Fruit fly (Drosophila melanogaster): Measurements from ENCODE around the gene ush.

The ush gene

DNA sequence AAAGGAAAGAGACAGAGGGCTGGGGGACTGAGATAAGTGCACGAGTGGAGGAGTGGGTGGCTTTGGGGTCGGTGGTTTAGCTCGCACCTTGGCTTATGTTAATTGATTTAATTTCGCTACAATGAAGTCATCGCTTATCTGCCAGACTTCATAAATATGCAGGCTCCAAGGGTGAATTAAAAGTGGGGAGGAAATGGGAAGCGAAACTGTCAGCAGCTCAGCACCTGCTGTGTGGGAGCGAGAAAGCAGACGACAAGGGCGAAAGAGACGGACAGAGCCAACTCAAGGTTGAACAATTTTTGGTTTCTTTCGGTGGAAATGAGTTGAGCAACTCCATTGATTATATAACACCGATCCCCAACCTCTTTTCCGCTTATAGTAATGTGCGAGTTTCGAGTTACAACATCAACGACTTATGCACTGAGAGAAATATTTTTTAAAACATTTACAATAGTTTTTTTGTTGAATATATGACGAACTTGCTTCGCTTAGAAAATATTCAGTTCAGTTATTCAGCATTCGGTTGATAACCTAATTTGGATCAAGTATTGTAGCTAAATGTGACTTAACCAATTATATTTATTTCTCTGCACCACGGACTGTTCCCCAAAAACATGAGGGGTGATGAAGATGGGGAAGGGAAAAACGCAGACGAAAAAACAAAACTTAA is 44.4 kb downstream of the ush start (continued):
- TF ChIP-seq D (optimal IDR thresholded peaks at IDR 0.05): no peak
- peak; percentile 77 for TF ChIP-seq D (GFP tag; optimal IDR thresholded peaks at IDR 0.05)
- TF ChIP-seq gcm (GFP tag; optimal IDR thresholded peaks at IDR 0.05): peak; percentile 93
- TF ChIP-seq row (GFP tag; IDR thresholded peaks at IDR 0.05): peak; percentile 83
- TF ChIP-seq pan (optimal IDR thresholded peaks at IDR 0.05): no peak
- TF ChIP-seq pan (GFP tag; optimal IDR thresholded peaks at IDR 0.05 in 1 of 2, IDR thresholded peaks at IDR 0.05 in 1 of 2): peak in 1 of 2 experiments; percentile 85
- TF ChIP-seq cg (GFP tag; optimal IDR thresholded peaks at IDR 0.05): no peak
- TF ChIP-seq D19B (GFP tag; optimal IDR thresholded peaks at IDR 0.05): no peak
- TF ChIP-seq croc (GFP tag; conservative IDR thresholded peaks at IDR 0.05): peak; percentile 78
- TF ChIP-seq hbn (GFP tag; IDR thresholded peaks at IDR 0.05; ENCODE audit: partially characterized antibody): no peak
- TF ChIP-seq sisA (GFP tag; IDR thresholded peaks at IDR 0.05): peak; percentile 88
- TF ChIP-seq Rx (GFP tag; IDR thresholded peaks at IDR 0.05): peak; percentile 89
- TF ChIP-seq CG10462 (GFP tag; optimal IDR thresholded peaks at IDR 0.05): peak; percentile 79
- TF ChIP-seq CoRest (tag; optimal IDR thresholded peaks at IDR 0.05): peak; percentile 91
- TF ChIP-seq D19A (tag; optimal IDR thresholded peaks at IDR 0.05): peak; percentile 91
- TF ChIP-seq CG12299 (tag; optimal IDR thresholded peaks at IDR 0.05): peak; percentile 74
- peak; percentile 54 for TF ChIP-seq Hmr (GFP tag; optimal IDR thresholded peaks at IDR 0.05)
- TF ChIP-seq fd96Cb (tag; optimal IDR thresholded peaks at IDR 0.05): peak; percentile 89
- TF ChIP-seq Dbx (GFP tag; IDR thresholded peaks at IDR 0.05): no peak
- TF ChIP-seq Hmx (GFP tag; optimal IDR thresholded peaks at IDR 0.05): no peak
- peak; percentile 51 for TF ChIP-seq CG13296 (GFP tag; optimal IDR thresholded peaks at IDR 0.05)
- TF ChIP-seq CG16863 (GFP tag; optimal IDR thresholded peaks at IDR 0.05): peak; percentile 77
- TF ChIP-seq ind (GFP tag; optimal IDR thresholded peaks at IDR 0.05): peak; percentile 57
- TF ChIP-seq CG18619 (GFP tag; optimal IDR thresholded peaks at IDR 0.05): peak; percentile 72
- TF ChIP-seq CG15011 (GFP tag; optimal IDR thresholded peaks at IDR 0.05): no peak
- TF ChIP-seq CG16779 (GFP tag; IDR thresholded peaks at IDR 0.05): 0 out of 2 replicates have a peak, but pooled peaks have one; percentile 59
- no peak for TF ChIP-seq Sin3A (optimal IDR thresholded peaks at IDR 0.05)
- peak; percentile 77 for TF ChIP-seq dm (GFP tag; optimal IDR thresholded peaks at IDR 0.05)
- no peak for TF ChIP-seq hb (GFP tag; IDR thresholded peaks at IDR 0.05; ENCODE audit: partially characterized antibody)
- peak; percentile 49 for TF ChIP-seq Sry-δ (GFP tag; optimal IDR thresholded peaks at IDR 0.05)
- peak; percentile 25 for TF ChIP-seq CG3281 (GFP tag; optimal IDR thresholded peaks at IDR 0.05)
- no peak for TF ChIP-seq fru (optimal IDR thresholded peaks at IDR 0.05)
- TF ChIP-seq zf30C (GFP tag; optimal IDR thresholded peaks at IDR 0.05): peak; percentile 78
- TF ChIP-seq wor (GFP tag; IDR thresholded peaks at IDR 0.05): peak; percentile 74
- peak; percentile 84 for TF ChIP-seq CG33557 (GFP tag; optimal IDR thresholded peaks at IDR 0.05)
- no peak for TF ChIP-seq pros (GFP tag; optimal IDR thresholded peaks at IDR 0.05)
- TF ChIP-seq Gug (GFP tag; IDR thresholded peaks at IDR 0.05): peak; percentile 41; the same call in 2 of the 4 replicates
- peak; percentile 73 for TF ChIP-seq tx (GFP tag; optimal IDR thresholded peaks at IDR 0.05)
- peak; percentile 96 for TF ChIP-seq Sox102F (GFP tag; optimal IDR thresholded peaks at IDR 0.05)
- peak; percentile 89 for TF ChIP-seq oc (tag; optimal IDR thresholded peaks at IDR 0.05)
- peak; percentile 75 for TF ChIP-seq CG14014 (GFP tag; IDR thresholded peaks at IDR 0.05)
- no peak for TF ChIP-seq lbe (GFP tag; optimal IDR thresholded peaks at IDR 0.05)
- peak; percentile 40 for TF ChIP-seq Dip3 (GFP tag; optimal IDR thresholded peaks at IDR 0.05)
- no peak for TF ChIP-seq Neu2 (GFP tag; optimal IDR thresholded peaks at IDR 0.05; ENCODE audit: borderline replicate concordance)
- TF ChIP-seq danr (GFP tag; IDR thresholded peaks at IDR 0.05): peak; percentile 80
- TF ChIP-seq Pdp1 (GFP tag; optimal IDR thresholded peaks at IDR 0.05): peak; percentile 85 to 99
- TF ChIP-seq zfh1 (GFP tag; IDR thresholded peaks at IDR 0.05): peak; percentile 92
- TF ChIP-seq Doc3 (GFP tag; IDR thresholded peaks at IDR 0.05; ENCODE audit: partially characterized antibody): no peak
- no peak for TF ChIP-seq CG3995 (GFP tag; optimal IDR thresholded peaks at IDR 0.05)
- TF ChIP-seq CG11723 (GFP tag; optimal IDR thresholded peaks at IDR 0.05): peak; percentile 72
- peak; percentile 87 for TF ChIP-seq bab2 (GFP tag; optimal IDR thresholded peaks at IDR 0.05)

Measured in whole organism, embryonic.